Fruit fly (Drosophila melanogaster): ENCODE measurements around the gene mtSSB.

mtSSB gene

DNA sequence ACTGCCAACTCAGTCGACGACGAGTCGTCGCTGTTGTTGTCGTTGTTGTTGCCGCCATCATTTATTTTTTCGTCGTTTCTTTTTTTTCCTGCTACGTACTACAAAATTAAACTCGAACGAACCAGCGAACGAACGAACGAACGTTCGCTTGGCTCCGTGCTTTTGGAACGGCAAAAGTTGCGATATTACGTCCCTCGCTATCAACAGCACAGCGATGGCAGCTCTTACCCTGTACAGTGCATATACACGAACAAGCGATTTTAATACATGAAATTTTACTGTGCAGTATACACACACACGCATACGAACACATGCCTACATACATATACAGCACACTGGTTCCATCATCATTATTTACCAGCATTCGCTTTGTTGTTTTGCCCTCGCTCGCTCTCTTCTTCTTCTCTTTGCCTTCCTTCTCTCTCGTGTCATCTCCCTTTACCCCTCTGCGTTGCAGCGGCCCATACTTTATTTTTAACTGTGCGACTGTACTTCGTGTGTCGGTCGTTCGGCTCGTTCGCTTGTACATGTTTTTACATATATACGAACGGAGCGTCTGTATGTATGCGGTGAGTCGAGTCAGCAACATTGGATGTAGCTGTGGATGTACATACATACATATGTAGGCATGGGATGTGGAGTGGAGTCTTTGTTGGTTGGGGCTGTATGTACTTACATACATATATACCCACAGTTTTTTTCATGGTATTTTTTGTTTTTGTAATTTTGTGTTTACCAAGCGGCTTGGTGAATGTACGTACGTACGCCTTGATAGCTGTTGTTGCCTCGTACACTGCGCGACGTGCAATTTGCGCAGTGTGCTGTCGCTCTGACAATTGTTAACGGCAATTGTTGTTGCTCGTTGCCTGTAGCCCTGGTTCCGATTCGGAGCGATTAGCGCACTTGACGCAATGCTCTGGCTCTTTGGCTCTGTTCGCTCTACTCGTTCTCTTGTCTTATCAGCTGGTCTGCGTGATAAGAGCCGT, 45.1 kb upstream of the mtSSB start (continued):
- TF ChIP-seq CG12299 (tag; optimal IDR thresholded peaks at IDR 0.05) (peak; percentile 35), vvl (GFP tag; IDR thresholded peaks at IDR 0.05) (no peak), pita (GFP tag; optimal IDR thresholded peaks at IDR 0.05) (no peak), CG12744 (GFP tag; optimal IDR thresholded peaks at IDR 0.05) (peak; percentile 56), CG10366 (GFP tag; IDR thresholded peaks at IDR 0.05) (no peak), Adf1 (GFP tag; IDR thresholded peaks at IDR 0.05) (no peak), Hr51 (GFP tag; optimal IDR thresholded peaks at IDR 0.05) (peak; percentile 3 to 35), CG17186 (GFP tag; optimal IDR thresholded peaks at IDR 0.05) (no peak), Deaf1 (tag; optimal IDR thresholded peaks at IDR 0.05) (peak; percentile 100), CG10321 (GFP tag; IDR thresholded peaks at IDR 0.05) (no peak), dysf (GFP tag; IDR thresholded peaks at IDR 0.05) (no peak), CG8944 (GFP tag; optimal IDR thresholded peaks at IDR 0.05) (no peak), sisA (GFP tag; IDR thresholded peaks at IDR 0.05) (no peak), bbx (GFP tag; IDR thresholded peaks at IDR 0.05; ENCODE audit: partially characterized antibody) (no peak), hkb (optimal IDR thresholded peaks at IDR 0.05) (no peak), hkb (GFP tag; IDR thresholded peaks at IDR 0.05) (no peak), pum (GFP tag; optimal IDR thresholded peaks at IDR 0.05) (no peak), CG3407 (GFP tag; optimal IDR thresholded peaks at IDR 0.05) (no peak), CG34224 (GFP tag; IDR thresholded peaks at IDR 0.05; ENCODE audit: partially characterized antibody) (no peak), HLH3B (GFP tag; IDR thresholded peaks at IDR 0.05) (no peak), Abd-B (GFP tag; optimal IDR thresholded peaks at IDR 0.05) (peak; percentile 22), CG3847 (GFP tag; IDR thresholded peaks at IDR 0.05) (no peak), crp (GFP tag; optimal IDR thresholded peaks at IDR 0.05) (peak in 1 of 2 experiments; percentile 6), CG32532 (GFP tag; IDR thresholded peaks at IDR 0.05) (no peak), CG9817 (tag; optimal IDR thresholded peaks at IDR 0.05) (peak; percentile 39), Camta (GFP tag; optimal IDR thresholded peaks at IDR 0.05) (no peak), Gsc (GFP tag; IDR thresholded peaks at IDR 0.05) (no peak), Kr (GFP tag; optimal IDR thresholded peaks at IDR 0.05) (peak; percentile 68), Fer1 (GFP tag; optimal IDR thresholded peaks at IDR 0.05) (peak; percentile 61), kni (GFP tag; optimal IDR thresholded peaks at IDR 0.05) (peak; percentile 83), CG12071 (GFP tag; optimal IDR thresholded peaks at IDR 0.05) (peak; percentile 41), CG32772 (GFP tag; IDR thresholded peaks at IDR 0.05) (no peak), CG10274 (GFP tag; optimal IDR thresholded peaks at IDR 0.05) (no peak), CG16815 (GFP tag; optimal IDR thresholded peaks at IDR 0.05) (no peak), ftz-f1 (GFP tag; optimal IDR thresholded peaks at IDR 0.05) (peak; percentile 86), Pdp1 (GFP tag; optimal IDR thresholded peaks at IDR 0.05) (peak; percentile 4 to 82), Chrac-16 (GFP tag; optimal IDR thresholded peaks at IDR 0.05) (peak; percentile 10), CG12942 (GFP tag; optimal IDR thresholded peaks at IDR 0.05) (peak; percentile 39), B-H2 (GFP tag; optimal IDR thresholded peaks at IDR 0.05) (peak; percentile 79), grau (tag; optimal IDR thresholded peaks at IDR 0.05) (peak; percentile 71), luna (GFP tag; optimal IDR thresholded peaks at IDR 0.05) (no peak), CG15479 (GFP tag; optimal IDR thresholded peaks at IDR 0.05) (peak; percentile 100), her (GFP tag; optimal IDR thresholded peaks at IDR 0.05) (peak; percentile 30), yki (optimal IDR thresholded peaks at IDR 0.05) (peak; percentile 36), Dip3 (GFP tag; optimal IDR thresholded peaks at IDR 0.05) (peak; percentile 21), CG8765 (GFP tag; IDR thresholded peaks at IDR 0.05) (no peak), C15 (GFP tag; IDR thresholded peaks at IDR 0.05) (no peak), CG15696 (tag; optimal IDR thresholded peaks at IDR 0.05) (peak; percentile 3), tna (GFP tag; IDR thresholded peaks at IDR 0.05; ENCODE audit: partially characterized antibody) (no peak)

Data from whole organism, embryonic.